Fruit fly (Drosophila melanogaster): ENCODE data around the gene CG1677.

CG1677 gene

dm6 chrX:7291850-7292499 is 113.6 kb downstream of the CG1677 start (continued):
- TF ChIP-seq CG6689 (GFP tag; IDR thresholded peaks at IDR 0.05), result peak; percentile 74
- TF ChIP-seq run (tag; optimal IDR thresholded peaks at IDR 0.05), result peak; percentile 38
- TF ChIP-seq cad (GFP tag; optimal IDR thresholded peaks at IDR 0.05), result no peak
- no peak for TF ChIP-seq Doc2 (GFP tag; IDR thresholded peaks at IDR 0.05)
- no peak for TF ChIP-seq ftz-f1 (GFP tag; optimal IDR thresholded peaks at IDR 0.05)
- no peak for TF ChIP-seq Dip3 (GFP tag; optimal IDR thresholded peaks at IDR 0.05)
- peak; percentile 77 for TF ChIP-seq HLH3B (GFP tag; IDR thresholded peaks at IDR 0.05)
- peak; percentile 66; the same call in 2 of the 3 replicates for TF ChIP-seq CG11695 (GFP tag; IDR thresholded peaks at IDR 0.05)
- no peak for TF ChIP-seq HmgD (GFP tag; optimal IDR thresholded peaks at IDR 0.05)
- peak; percentile 69; the same call in 1 of the 2 replicates for TF ChIP-seq Drgx (GFP tag; IDR thresholded peaks at IDR 0.05)
- no peak for TF ChIP-seq CG1832 (GFP tag; optimal IDR thresholded peaks at IDR 0.05)
- peak; percentile 61 for TF ChIP-seq trem (tag; optimal IDR thresholded peaks at IDR 0.05)
- no peak for TF ChIP-seq CG13287 (GFP tag; IDR thresholded peaks at IDR 0.05; ENCODE audit: partially characterized antibody)
- no peak for TF ChIP-seq BtbVII (GFP tag; optimal IDR thresholded peaks at IDR 0.05)
- TF ChIP-seq gt (GFP tag; IDR thresholded peaks at IDR 0.05), result peak; percentile 64
- TF ChIP-seq CG6813 (GFP tag; optimal IDR thresholded peaks at IDR 0.05), result peak; percentile 73
- no peak for TF ChIP-seq CG13894 (tag; optimal IDR thresholded peaks at IDR 0.05)
- TF ChIP-seq CG3995 (GFP tag; optimal IDR thresholded peaks at IDR 0.05), result no peak
- TF ChIP-seq CG1529 (GFP tag; optimal IDR thresholded peaks at IDR 0.05), result peak; percentile 77
- TF ChIP-seq sob (GFP tag; IDR thresholded peaks at IDR 0.05), result peak; percentile 67; the same call in 1 of the 2 replicates
- peak; percentile 61 for TF ChIP-seq CG12219 (GFP tag; optimal IDR thresholded peaks at IDR 0.05)
- peak; percentile 69 for TF ChIP-seq CG3407 (GFP tag; optimal IDR thresholded peaks at IDR 0.05)
- no peak for TF ChIP-seq hth (optimal IDR thresholded peaks at IDR 0.05)
- TF ChIP-seq Ada2b (GFP tag; IDR thresholded peaks at IDR 0.05), result peak; percentile 57
- peak; percentile 67 for TF ChIP-seq bcd (GFP tag; optimal IDR thresholded peaks at IDR 0.05)
- peak; percentile 83 for TF ChIP-seq Six4 (GFP tag; optimal IDR thresholded peaks at IDR 0.05)
- TF ChIP-seq ro (GFP tag; IDR thresholded peaks at IDR 0.05), result peak; percentile 6; the same call in 1 of the 2 replicates
- TF ChIP-seq disco-r (GFP tag; optimal IDR thresholded peaks at IDR 0.05), result no peak
- TF ChIP-seq kay (GFP tag; optimal IDR thresholded peaks at IDR 0.05), result peak; percentile 55
- no peak for TF ChIP-seq zfh2 (GFP tag; optimal IDR thresholded peaks at IDR 0.05)
- TF ChIP-seq Hsf (GFP tag; optimal IDR thresholded peaks at IDR 0.05), result peak; percentile 66
- TF ChIP-seq Bteb2 (GFP tag; optimal IDR thresholded peaks at IDR 0.05), result peak; percentile 58
- TF ChIP-seq CG17359 (tag; optimal IDR thresholded peaks at IDR 0.05), result peak; percentile 76
- peak; percentile 81 for TF ChIP-seq CG6254 (GFP tag; optimal IDR thresholded peaks at IDR 0.05)
- peak; percentile 66 for TF ChIP-seq pros (GFP tag; optimal IDR thresholded peaks at IDR 0.05)
- TF ChIP-seq CG30403 (GFP tag; optimal IDR thresholded peaks at IDR 0.05), result peak; percentile 78
- TF ChIP-seq CG31224 (GFP tag; IDR thresholded peaks at IDR 0.05), result peak; percentile 41
- peak; percentile 69 for TF ChIP-seq sisA (GFP tag; IDR thresholded peaks at IDR 0.05)
- peak; percentile 7 for TF ChIP-seq sd (tag; optimal IDR thresholded peaks at IDR 0.05)
- no peak for TF ChIP-seq BEAF-32 (GFP tag; optimal IDR thresholded peaks at IDR 0.05)
- peak; percentile 46 for TF ChIP-seq pnt (GFP tag; optimal IDR thresholded peaks at IDR 0.05)
- peak; percentile 89 for TF ChIP-seq nmo (GFP tag; optimal IDR thresholded peaks at IDR 0.05)
- TF ChIP-seq ab (GFP tag; optimal IDR thresholded peaks at IDR 0.05), result peak; percentile 0
- TF ChIP-seq CG7556 (GFP tag; optimal IDR thresholded peaks at IDR 0.05), result peak; percentile 80
- no peak for TF ChIP-seq Dfd (GFP tag; optimal IDR thresholded peaks at IDR 0.05)
- no peak for TF ChIP-seq knrl (GFP tag; IDR thresholded peaks at IDR 0.05; ENCODE audit: partially characterized antibody)
- no peak for TF ChIP-seq cas (GFP tag; IDR thresholded peaks at IDR 0.05)
- peak; percentile 80 for TF ChIP-seq Oli (tag; optimal IDR thresholded peaks at IDR 0.05)
- no peak for TF ChIP-seq sug (tag; optimal IDR thresholded peaks at IDR 0.05)
- no peak for TF ChIP-seq toy (GFP tag; IDR thresholded peaks at IDR 0.05)
- peak; percentile 50; the same call in 1 of the 2 replicates for TF ChIP-seq CG14014 (GFP tag; IDR thresholded peaks at IDR 0.05)

Data from whole organism, embryonic.